Worm (Caenorhabditis elegans) whole organism, mixed stage, embryonic: ENCODE results near the gene C14B9.3.
A peak's percentile ranks its signal among the peaks of the same experiment; 100 is the strongest.

ENCODE experiments used
- M03D4.4 ChIP-seq: sonication (generic microtip); optimal IDR thresholded peaks from 2 replicates; lab custom pipeline; 2017; ENCODE audit warnings: mild to moderate bottlenecking, missing genetic modification characterization, missing compliant biosample characterization
- bed-3 ChIP-seq: fragments of 200-800 bp; sonication (Bioruptor generic); optimal IDR thresholded peaks from 3 replicates; lab custom pipeline; 2018; ENCODE audit warnings: mild to moderate bottlenecking, missing genetic modification characterization, moderate library complexity, missing compliant biosample characterization
- blmp-1 ChIP-seq: fragments of 150-350 bp; optimal IDR thresholded peaks from 2 replicates; lab custom pipeline; 2014; ENCODE audit warnings: missing biosample characterization, missing genetic modification characterization
- ceh-39 ChIP-seq: fragments of 150-350 bp; optimal IDR thresholded peaks from 2 replicates; lab custom pipeline; 2014; ENCODE audit warnings: missing biosample characterization, missing genetic modification characterization
- ceh-43 ChIP-seq: fragments of 200-800 bp; sonication (Bioruptor generic); optimal IDR thresholded peaks from 2 replicates; lab custom pipeline; 2018; ENCODE audit warnings: mild to moderate bottlenecking, missing genetic modification characterization, moderate library complexity, missing compliant biosample characterization
- ceh-83 ChIP-seq: fragments of 200-800 bp; sonication (Bioruptor generic); optimal IDR thresholded peaks from 2 replicates; lab custom pipeline; 2018; ENCODE audit warnings: mild to moderate bottlenecking, missing genetic modification characterization, missing compliant biosample characterization
- ces-1 ChIP-seq: fragments of 150-350 bp; optimal IDR thresholded peaks from 2 replicates; lab custom pipeline; 2014; ENCODE audit warnings: missing biosample characterization, missing genetic modification reagents, missing genetic modification characterization
- cnd-1 ChIP-seq: fragments of 200-800 bp; sonication (Bioruptor generic); optimal IDR thresholded peaks from 2 replicates; lab custom pipeline; 2018; ENCODE audit warnings: mild to moderate bottlenecking, missing genetic modification characterization, missing compliant biosample characterization
- drap-1 ChIP-seq: fragments of 200-800 bp; sonication (Bioruptor generic); optimal IDR thresholded peaks from 3 replicates; lab custom pipeline; 2018; ENCODE audit warnings: mild to moderate bottlenecking, missing genetic modification characterization, missing compliant biosample characterization
- elt-1 ChIP-seq: sonication (generic microtip); optimal IDR thresholded peaks from 2 replicates; lab custom pipeline; 2017; ENCODE audit warnings: missing genetic modification characterization, mild to moderate bottlenecking, missing compliant biosample characterization, antibody characterized with exemption, moderate library complexity, borderline replicate concordance; ENCODE audit not compliant: insufficient read depth
- elt-3 ChIP-seq: fragments of 150-350 bp; optimal IDR thresholded peaks from 2 replicates; lab custom pipeline; 2014; ENCODE audit warnings: missing biosample characterization, missing genetic modification characterization
- flh-1 ChIP-seq: fragments of 200-800 bp; sonication (Bioruptor generic); optimal IDR thresholded peaks from 2 replicates; lab custom pipeline; 2018; ENCODE audit warnings: mild to moderate bottlenecking, missing genetic modification characterization, moderate library complexity, missing compliant biosample characterization
- ham-2 ChIP-seq: fragments of 200-800 bp; sonication (Bioruptor generic); optimal IDR thresholded peaks from 2 replicates; lab custom pipeline; 2018; ENCODE audit warnings: mild to moderate bottlenecking, missing genetic modification characterization, missing compliant biosample characterization
- hlh-1 ChIP-seq: fragments of 150-350 bp; optimal IDR thresholded peaks from 2 replicates; lab custom pipeline; 2014; ENCODE audit warnings: missing biosample characterization, missing genetic modification reagents, missing genetic modification characterization
- lin-13 ChIP-seq: fragments of 150-350 bp; optimal IDR thresholded peaks from 2 replicates; lab custom pipeline; 2014; ENCODE audit warnings: missing biosample characterization, missing genetic modification characterization
- lin-32 ChIP-seq: fragments of 200-800 bp; sonication (Bioruptor generic); optimal IDR thresholded peaks from 2 replicates; lab custom pipeline; 2018; ENCODE audit warnings: mild to moderate bottlenecking, missing genetic modification characterization, missing compliant biosample characterization
- lsy-2 ChIP-seq: fragments of 150-350 bp; optimal IDR thresholded peaks from 2 replicates; lab custom pipeline; 2014; ENCODE audit warnings: missing biosample characterization, missing genetic modification characterization
- mab-5 ChIP-seq: fragments of 150-350 bp; optimal IDR thresholded peaks from 2 replicates; lab custom pipeline; 2014; ENCODE audit warnings: missing biosample characterization, missing genetic modification characterization
- mep-1 ChIP-seq: fragments of 150-350 bp; optimal IDR thresholded peaks from 2 replicates; lab custom pipeline; 2017; ENCODE audit warnings: missing biosample characterization, missing genetic modification reagents, missing genetic modification characterization, inconsistent platforms
- mls-2 ChIP-seq: sonication (generic microtip); optimal IDR thresholded peaks from 2 replicates; lab custom pipeline; 2016; ENCODE audit warnings: mild to moderate bottlenecking, missing genetic modification characterization, moderate library complexity, missing compliant biosample characterization
- nhr-12 ChIP-seq: fragments of 150-350 bp; optimal IDR thresholded peaks from 2 replicates; lab custom pipeline; 2014; ENCODE audit warnings: missing biosample characterization, missing genetic modification characterization
- nhr-2 ChIP-seq: fragments of 150-350 bp; optimal IDR thresholded peaks from 2 replicates; lab custom pipeline; 2014; ENCODE audit warnings: missing biosample characterization, missing genetic modification characterization
- nhr-237 ChIP-seq: fragments of 150-350 bp; optimal IDR thresholded peaks from 2 replicates; lab custom pipeline; 2014; ENCODE audit warnings: missing biosample characterization, missing genetic modification characterization
- nhr-28 ChIP-seq: fragments of 150-350 bp; optimal IDR thresholded peaks from 2 replicates; lab custom pipeline; 2014; ENCODE audit warnings: missing biosample characterization, missing genetic modification characterization
- nhr-76 ChIP-seq: sonication (generic microtip); optimal IDR thresholded peaks from 2 replicates; lab custom pipeline; 2017; ENCODE audit warnings: missing biosample characterization, missing genetic modification characterization
- pha-4 ChIP-seq: fragments of 150-350 bp; optimal IDR thresholded peaks from 2 replicates; lab custom pipeline; 2018; ENCODE audit warnings: missing biosample characterization, missing genetic modification reagents, missing genetic modification characterization
- sem-2 ChIP-seq: fragments of 200-800 bp; sonication (Bioruptor generic); optimal IDR thresholded peaks from 2 replicates; lab custom pipeline; 2018; ENCODE audit warnings: mild to moderate bottlenecking, missing genetic modification characterization, missing compliant biosample characterization
- snpc-4 ChIP-seq: fragments of 150-350 bp; optimal IDR thresholded peaks from 2 replicates; lab custom pipeline; 2014; ENCODE audit warnings: missing biosample characterization, missing genetic modification characterization
- sptf-1 ChIP-seq: sonication (generic microtip); optimal IDR thresholded peaks from 2 replicates; lab custom pipeline; 2017; ENCODE audit warnings: mild to moderate bottlenecking, missing genetic modification characterization, moderate library complexity, missing compliant biosample characterization
- tbx-8 ChIP-seq: fragments of 200-800 bp; sonication (Bioruptor generic); optimal IDR thresholded peaks from 2 replicates; lab custom pipeline; 2018; ENCODE audit warnings: mild to moderate bottlenecking, missing genetic modification characterization, moderate library complexity, missing compliant biosample characterization
- unc-120 ChIP-seq: sonication (generic microtip); optimal IDR thresholded peaks from 2 replicates; lab custom pipeline; 2017; ENCODE audit warnings: missing genetic modification characterization, missing compliant biosample characterization; ENCODE audit not compliant: poor library complexity, severe bottlenecking
- unc-39 ChIP-seq: fragments of 150-350 bp; optimal IDR thresholded peaks from 2 replicates; lab custom pipeline; 2014; ENCODE audit warnings: missing biosample characterization, missing genetic modification characterization
- unc-62 ChIP-seq: fragments of 150-350 bp; optimal IDR thresholded peaks from 2 replicates; lab custom pipeline; 2014; ENCODE audit warnings: missing biosample characterization, missing genetic modification reagents, missing genetic modification characterization
- zip-8 ChIP-seq: fragments of 150-350 bp; optimal IDR thresholded peaks from 2 replicates; lab custom pipeline; 2014; ENCODE audit warnings: missing biosample characterization, missing genetic modification characterization
- ztf-11 ChIP-seq: fragments of 150-350 bp; optimal IDR thresholded peaks from 2 replicates; lab custom pipeline; 2014; ENCODE audit warnings: missing biosample characterization, missing genetic modification characterization

Gene C14B9.3

ce11 chrIII:8125234-8125633, 16.6 kb downstream of the C14B9.3 start:
- TF ChIP-seq ces-1 (GFP tag; lab: Kevin White, UChicago) (peak; percentile 70), unc-62 (GFP tag; lab: Kevin White, UChicago) (peak; percentile 58), lsy-2 (tag; lab: Kevin White, UChicago) (peak; percentile 11), unc-120 (tag; lab: Kevin White, UChicago) (peak; percentile 90), ceh-83 (GFP tag; lab: Kevin White, UChicago) (no peak), nhr-2 (peak; percentile 43), pha-4 (peak; percentile 48), elt-3 (tag; lab: Kevin White, UChicago) (no peak)
- TF ChIP-seq, all 35 proteins: peak for 6

ce11 chrIII:8126978-8127377, 18.4 kb downstream of the C14B9.3 start:
- TF ChIP-seq unc-120 (tag; lab: Kevin White, UChicago): peak; percentile 25
- TF ChIP-seq ceh-43 (GFP tag; lab: Kevin White, UChicago): no peak
- TF ChIP-seq drap-1 (GFP tag; lab: Kevin White, UChicago): peak; percentile 50
- TF ChIP-seq cnd-1: peak; percentile 60
- peak; percentile 24 for TF ChIP-seq lsy-2 (tag; lab: Kevin White, UChicago)
- TF ChIP-seq pha-4: peak; percentile 15
- peak; percentile 48 for TF ChIP-seq ham-2
- TF ChIP-seq nhr-2: no peak

DNA sequence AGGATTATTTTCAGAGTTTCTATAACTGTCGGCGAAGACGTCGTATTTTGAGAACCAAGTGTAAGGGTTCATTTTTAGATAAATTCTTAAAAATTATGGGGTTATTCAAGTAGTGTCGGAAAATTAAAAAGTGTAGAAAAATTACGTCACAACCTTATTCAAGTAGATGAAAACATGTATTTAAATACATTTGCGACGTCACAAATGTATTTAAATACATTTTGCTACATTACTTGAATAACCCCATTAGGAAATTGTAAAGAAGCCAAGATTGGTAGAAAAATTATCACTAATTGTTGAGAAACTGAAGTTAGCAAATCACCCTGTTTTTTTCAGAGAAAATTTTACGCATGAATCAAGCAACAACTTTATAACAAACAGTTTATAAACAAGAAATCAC, 20.6 kb downstream of the C14B9.3 start:
- TF ChIP-seq pha-4: no peak
- no peak for TF ChIP-seq cnd-1
- no peak for TF ChIP-seq mep-1 (tag; lab: Kevin White, UChicago)
- no peak for TF ChIP-seq mab-5
- TF ChIP-seq nhr-12 (tag; lab: Kevin White, UChicago): no peak
- no peak for TF ChIP-seq ztf-11 (tag; lab: Kevin White, UChicago)
- TF ChIP-seq lin-32: no peak
- no peak for TF ChIP-seq nhr-2
- TF ChIP-seq unc-62 (GFP tag; lab: Kevin White, UChicago): no peak
- no peak for TF ChIP-seq nhr-28
- no peak for TF ChIP-seq ham-2
- TF ChIP-seq ceh-39 (tag; lab: Kevin White, UChicago): no peak
- TF ChIP-seq mls-2 (tag; lab: Kevin White, UChicago): no peak
- no peak for TF ChIP-seq bed-3 (GFP tag; lab: Kevin White, UChicago)
- no peak for TF ChIP-seq flh-1
- TF ChIP-seq unc-39 (tag; lab: Kevin White, UChicago): no peak
- no peak for TF ChIP-seq drap-1 (GFP tag; lab: Kevin White, UChicago)
- TF ChIP-seq snpc-4 (tag; lab: Kevin White, UChicago): no peak
- TF ChIP-seq lsy-2 (tag; lab: Kevin White, UChicago): no peak
- TF ChIP-seq, all 35 proteins: peak for 0

DNA sequence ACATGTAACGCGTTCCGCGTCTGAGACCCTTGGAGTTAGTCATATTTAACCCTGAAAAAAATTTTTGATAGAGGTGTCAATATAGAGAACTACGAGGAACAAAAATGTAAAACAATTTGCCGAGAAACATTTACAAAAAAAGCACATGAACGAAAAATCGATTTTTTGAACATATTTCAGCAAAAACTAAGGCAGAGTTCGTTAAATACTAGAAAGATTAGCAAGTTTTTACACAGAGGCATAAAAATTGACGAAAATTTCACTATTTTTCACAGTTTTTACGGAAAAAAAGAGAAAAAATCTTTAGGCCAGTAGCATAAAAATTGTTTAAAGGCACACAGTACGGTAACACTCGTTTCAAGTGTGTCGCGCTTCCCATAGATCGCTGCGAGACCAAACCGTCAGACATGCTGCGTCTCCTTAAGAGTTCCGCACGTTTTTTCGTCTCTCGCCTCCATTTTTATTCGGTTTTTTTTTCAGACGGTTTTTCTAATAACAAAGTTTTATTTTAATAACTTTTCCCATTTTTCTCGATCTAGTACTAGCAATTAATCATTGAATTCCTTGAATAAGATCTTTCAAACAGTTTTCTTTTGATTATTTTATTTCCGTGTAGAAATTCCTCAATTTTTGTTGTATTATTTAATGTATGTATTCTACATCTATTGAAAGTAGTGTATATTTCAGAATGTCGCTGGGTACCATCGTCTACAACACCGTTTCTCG, 21.8 kb downstream of the C14B9.3 start, which contains the start of the genes rpl-21 and C14B9.10:
TSS of gene rpl-21 (minus strand) at position 51 of the 726 bp plus-strand sequence.
TSS of gene C14B9.10 (plus strand) at position 676 of the 726 bp plus-strand sequence.
- TF ChIP-seq sem-2 (GFP tag; lab: Kevin White, UChicago): no peak
- TF ChIP-seq ceh-39 (tag; lab: Kevin White, UChicago): peak; percentile 65
- no peak for TF ChIP-seq unc-120 (tag; lab: Kevin White, UChicago)
- no peak for TF ChIP-seq tbx-8 (GFP tag; lab: Kevin White, UChicago)
- no peak for TF ChIP-seq cnd-1
- TF ChIP-seq ces-1 (GFP tag; lab: Kevin White, UChicago): peak; percentile 67
- TF ChIP-seq mls-2 (tag; lab: Kevin White, UChicago): no peak
- peak; percentile 25 for TF ChIP-seq hlh-1 (tag; lab: Kevin White, UChicago)
- TF ChIP-seq unc-62 (GFP tag; lab: Kevin White, UChicago): peak; percentile 22
- no peak for TF ChIP-seq elt-3 (tag; lab: Kevin White, UChicago)
- TF ChIP-seq nhr-76 (tag; lab: Kevin White, UChicago): no peak
- no peak for TF ChIP-seq unc-39 (tag; lab: Kevin White, UChicago)
- TF ChIP-seq nhr-2: no peak
- TF ChIP-seq blmp-1 (tag; lab: Kevin White, UChicago): no peak
- no peak for TF ChIP-seq zip-8 (tag; lab: Kevin White, UChicago)
- TF ChIP-seq nhr-28: no peak
- no peak for TF ChIP-seq lin-32
- no peak for TF ChIP-seq ceh-83 (GFP tag; lab: Kevin White, UChicago)
- no peak for TF ChIP-seq ham-2
- TF ChIP-seq nhr-237 (tag; lab: Kevin White, UChicago): peak; percentile 80
- TF ChIP-seq elt-1 (tag; lab: Kevin White, UChicago): no peak
- TF ChIP-seq M03D4.4 (tag; lab: Kevin White, UChicago): no peak
- TF ChIP-seq mep-1 (tag; lab: Kevin White, UChicago): peak; percentile 91
- peak; percentile 76 for TF ChIP-seq lin-13 (tag; lab: Kevin White, UChicago)
- no peak for TF ChIP-seq sptf-1 (tag; lab: Kevin White, UChicago)
- TF ChIP-seq pha-4: peak; percentile 83
- TF ChIP-seq bed-3 (GFP tag; lab: Kevin White, UChicago): no peak
- TF ChIP-seq ztf-11 (tag; lab: Kevin White, UChicago): no peak
- no peak for TF ChIP-seq drap-1 (GFP tag; lab: Kevin White, UChicago)
- TF ChIP-seq mab-5: no peak
- TF ChIP-seq snpc-4 (tag; lab: Kevin White, UChicago): no peak
- no peak for TF ChIP-seq flh-1
- TF ChIP-seq lsy-2 (tag; lab: Kevin White, UChicago): peak; percentile 98
- TF ChIP-seq ceh-43 (GFP tag; lab: Kevin White, UChicago): no peak
- no peak for TF ChIP-seq nhr-12 (tag; lab: Kevin White, UChicago)
- TF ChIP-seq, all 35 proteins: peak for 9
